Fruit fly (Drosophila melanogaster): ENCODE data around the gene fz3.

fz3 gene

DNA sequence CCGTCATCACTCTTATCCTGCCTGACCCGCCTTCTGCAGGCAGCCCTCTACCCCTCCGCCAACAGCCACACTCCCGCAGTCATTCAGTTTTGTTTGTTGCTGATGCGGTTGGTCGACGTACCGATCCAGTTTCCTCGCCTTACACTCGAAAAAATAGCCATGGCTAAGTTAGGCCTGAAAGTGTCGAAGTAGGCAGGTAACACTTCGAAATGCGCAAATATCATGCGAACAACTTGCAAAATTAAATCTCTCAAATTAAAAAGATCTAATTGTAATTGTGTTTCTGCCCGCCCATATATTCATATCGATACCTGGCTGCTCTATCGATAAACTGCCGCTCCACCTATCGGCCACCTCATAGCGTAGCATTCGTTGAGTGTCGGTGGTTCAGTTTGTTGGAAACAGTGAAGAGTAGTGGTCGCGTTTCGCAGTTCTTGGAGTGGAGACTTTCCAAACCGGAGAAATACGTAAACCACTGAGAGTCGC, at the start of gene fz3:
Gene fz3 (plus strand): TSS at position 307 of the 486 bp plus-strand sequence.
- TF ChIP-seq noc (tag; optimal IDR thresholded peaks at IDR 0.05) = no peak

DNA sequence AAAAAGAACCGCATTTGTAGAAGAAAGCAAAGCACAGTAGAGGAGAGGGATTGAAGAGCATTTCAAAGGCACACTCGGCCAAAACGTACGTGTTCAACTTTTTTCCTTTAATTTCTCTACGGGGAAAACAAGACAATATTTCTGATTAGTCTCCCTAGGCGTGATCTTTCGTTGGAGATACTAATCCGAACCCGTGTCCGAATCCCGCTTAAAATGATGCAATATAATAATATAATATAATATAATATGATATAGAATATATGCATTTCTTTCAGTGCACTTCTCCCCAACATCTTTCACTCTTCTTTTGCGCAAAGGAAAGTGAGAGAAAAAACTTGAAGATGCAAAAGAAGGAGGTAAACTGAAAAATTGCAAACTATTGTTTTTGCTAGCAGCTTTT, 45.2 kb upstream of the fz3 start:
- no peak for TF ChIP-seq noc (tag; optimal IDR thresholded peaks at IDR 0.05)

DNA sequence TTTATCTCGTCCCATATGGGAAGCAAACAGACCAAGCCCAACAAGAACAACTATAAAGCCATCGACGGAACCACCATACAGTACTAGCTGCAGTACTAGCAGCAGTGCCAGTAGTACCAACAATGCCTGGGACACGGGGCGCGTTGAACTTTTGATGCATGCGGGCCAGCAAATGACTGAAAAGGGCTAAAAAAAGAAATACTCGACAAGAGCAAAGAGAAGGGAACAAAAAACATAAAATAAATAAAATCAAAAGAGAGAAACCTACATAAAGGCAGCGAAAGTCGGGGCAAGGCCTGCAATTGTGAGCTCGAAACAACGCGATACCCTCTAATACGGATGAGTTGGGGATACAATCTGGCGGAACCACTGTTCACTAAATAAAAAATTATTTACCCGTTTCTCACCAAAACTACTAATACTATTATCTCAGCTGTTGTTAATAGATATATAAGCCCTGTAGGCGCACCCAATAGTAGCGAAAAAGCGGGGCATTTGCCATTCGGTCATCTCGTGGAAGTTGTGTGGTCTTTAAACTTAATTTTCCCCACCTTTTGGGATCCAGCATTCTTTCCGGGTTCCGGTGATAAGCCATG, 30.0 kb upstream of the fz3 start:
- no peak for TF ChIP-seq noc (tag; optimal IDR thresholded peaks at IDR 0.05)

DNA sequence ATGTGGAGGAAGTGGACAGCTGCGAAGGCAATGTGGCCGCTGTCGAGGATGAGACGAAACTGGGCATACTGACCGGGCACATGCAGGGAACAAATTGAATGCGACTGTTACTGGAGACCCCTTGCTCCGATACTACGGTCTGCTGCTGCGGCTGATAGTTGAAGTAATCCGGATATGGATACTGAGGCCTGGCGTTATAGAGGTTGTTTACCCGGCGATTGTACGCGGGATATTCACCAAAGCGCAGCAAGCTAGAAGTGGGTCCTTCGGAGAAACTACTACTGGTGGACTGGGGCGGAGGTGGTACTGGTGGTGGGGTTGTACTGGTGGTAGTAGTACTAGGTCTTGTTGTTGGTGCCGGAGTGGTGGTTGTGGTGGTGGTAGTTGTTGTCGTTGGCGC, 19.7 kb upstream of the fz3 start, which contains the start of gene CG5254:
Gene CG5254 (plus strand): TSS at position 301 of the 400 bp plus-strand sequence.
- TF ChIP-seq noc (tag; optimal IDR thresholded peaks at IDR 0.05) = no peak

DNA sequence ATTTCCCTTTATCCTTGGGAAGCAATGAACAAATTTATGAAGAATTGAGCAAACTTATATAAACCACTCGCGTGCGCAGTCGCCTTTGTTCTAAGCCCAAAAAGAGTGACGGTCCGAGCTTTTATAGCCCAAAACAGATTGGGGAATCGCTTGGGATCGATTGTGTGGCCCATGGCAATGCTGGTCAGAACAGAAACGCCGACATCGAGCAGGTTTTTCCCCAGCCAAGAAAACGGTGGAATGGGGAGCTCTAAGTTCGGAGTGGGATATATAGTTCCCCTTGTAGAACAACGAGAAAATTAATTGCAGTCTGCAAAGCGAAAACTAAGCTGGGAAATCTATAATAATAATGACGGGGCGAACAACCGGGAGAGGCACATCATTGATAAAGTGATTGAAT, 18.5 kb upstream of the fz3 start, which contains the start of gene CG13362:
Gene CG13362 (minus strand): TSS at position 101 of the 400 bp plus-strand sequence.
- TF ChIP-seq noc (tag; optimal IDR thresholded peaks at IDR 0.05) = no peak

DNA sequence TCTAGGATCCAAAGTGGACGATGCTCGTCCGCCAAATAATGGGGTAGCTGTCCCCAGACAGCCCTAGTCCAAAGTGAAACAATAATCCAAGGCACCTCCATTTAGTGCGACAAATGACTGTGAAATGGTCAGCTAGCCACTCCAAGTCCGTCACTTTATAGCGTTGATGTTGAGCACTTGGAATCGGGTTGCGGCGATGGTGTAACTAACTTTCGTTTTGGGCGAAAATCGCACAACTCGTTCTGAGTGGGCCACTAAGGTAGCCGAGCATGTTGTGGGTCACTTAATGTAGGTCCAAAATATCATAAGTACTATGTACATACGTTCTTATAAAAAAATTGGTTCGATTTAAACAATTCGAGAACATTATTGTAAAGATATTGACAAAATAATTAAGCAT, 16.2 kb upstream of the fz3 start, which contains the start of gene CG13361:
Gene CG13361 (minus strand): TSS at position 101 of the 400 bp plus-strand sequence.
- no peak for TF ChIP-seq noc (tag; optimal IDR thresholded peaks at IDR 0.05)

DNA sequence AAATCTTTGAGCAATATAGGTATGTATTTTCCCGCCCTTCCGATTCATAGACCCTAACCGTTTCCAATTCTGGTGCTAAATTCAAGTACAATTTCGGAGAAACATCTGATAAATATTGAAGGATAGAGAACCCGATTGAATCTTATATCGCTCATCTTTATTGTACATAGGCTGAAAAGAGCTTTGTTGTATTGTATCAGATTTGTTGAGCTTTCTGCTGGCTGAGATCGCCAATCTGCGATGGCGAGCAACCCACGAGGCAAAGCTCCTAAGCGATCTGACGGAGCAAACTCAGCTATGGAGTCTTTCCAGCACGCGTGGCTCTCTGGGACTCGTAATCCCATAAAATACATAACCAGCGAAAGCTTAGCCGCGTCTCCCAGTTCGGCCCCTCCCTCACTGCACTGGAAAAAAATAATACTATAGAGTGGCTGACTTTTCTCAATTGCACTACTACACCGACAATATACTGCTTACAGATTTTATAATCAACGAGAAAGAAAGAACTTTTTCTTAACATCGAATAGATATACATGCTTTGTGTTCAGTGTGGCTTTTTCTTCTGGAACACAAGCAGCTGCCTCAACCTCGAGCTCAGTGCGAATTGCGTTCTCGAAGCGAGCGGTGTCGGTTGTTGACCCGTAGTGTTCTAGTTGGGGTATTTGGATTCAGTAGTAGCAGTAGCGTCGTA, 14.0 kb upstream of the fz3 start:
- peak; percentile 89 for TF ChIP-seq noc (tag; optimal IDR thresholded peaks at IDR 0.05)

DNA sequence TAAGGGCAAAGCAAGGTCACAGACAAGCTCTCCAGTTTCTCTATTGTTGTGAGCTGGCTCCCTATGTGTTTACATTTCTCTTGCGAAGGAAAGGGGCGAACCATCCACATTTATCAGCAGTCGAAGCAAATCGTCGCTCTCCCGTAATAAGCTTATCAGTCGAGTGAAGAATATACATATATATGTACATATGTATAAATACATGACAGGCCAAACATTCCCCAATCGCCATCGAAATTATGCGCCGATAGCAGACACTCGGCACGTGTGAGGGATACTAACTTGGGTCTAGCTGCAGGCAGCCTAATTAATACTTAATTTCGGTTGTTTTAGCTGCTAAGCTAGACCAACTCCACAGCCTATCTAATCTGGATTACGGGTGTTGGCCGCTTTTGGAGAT, 12.9 kb upstream of the fz3 start:
- TF ChIP-seq noc (tag; optimal IDR thresholded peaks at IDR 0.05) = no peak

DNA sequence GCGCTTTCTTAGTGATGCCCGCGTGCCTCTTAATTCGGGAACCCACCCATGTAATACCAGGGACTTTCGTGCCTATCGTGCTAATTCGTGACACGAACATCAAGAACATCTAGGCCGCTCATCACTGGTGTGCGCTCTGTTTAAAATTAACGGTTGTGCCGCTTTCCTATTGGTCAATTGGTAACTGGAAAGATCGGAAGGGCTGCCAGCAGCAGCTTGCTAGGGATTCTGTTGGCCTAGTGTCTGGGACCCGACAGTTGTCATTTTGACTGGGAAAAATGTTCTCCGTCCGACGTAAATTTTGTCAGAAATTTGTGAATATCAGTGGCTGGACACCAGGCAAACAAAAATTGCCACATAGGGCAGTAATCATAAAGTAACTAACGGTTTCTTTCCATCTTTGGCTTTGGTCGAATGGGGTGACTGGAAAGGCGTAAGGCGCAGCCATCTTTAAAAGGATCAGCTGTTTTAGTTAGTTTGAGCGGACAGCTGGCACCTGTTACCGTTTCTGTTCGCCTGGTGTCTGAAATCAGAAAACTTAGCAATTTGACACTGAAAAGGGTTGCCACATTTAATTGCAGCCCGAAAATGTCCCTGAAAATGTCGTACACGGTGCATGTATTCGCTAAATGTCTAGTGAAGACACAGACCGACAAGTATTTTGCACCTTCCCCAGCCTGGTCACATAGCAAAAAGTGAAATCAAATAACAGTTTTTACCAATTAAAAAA, 10.7 kb upstream of the fz3 start, which contains the start of gene CG5273:
Gene CG5273 (plus strand): TSS at position 703 of the 730 bp plus-strand sequence.
- TF ChIP-seq noc (tag; optimal IDR thresholded peaks at IDR 0.05) = peak; percentile 12

DNA sequence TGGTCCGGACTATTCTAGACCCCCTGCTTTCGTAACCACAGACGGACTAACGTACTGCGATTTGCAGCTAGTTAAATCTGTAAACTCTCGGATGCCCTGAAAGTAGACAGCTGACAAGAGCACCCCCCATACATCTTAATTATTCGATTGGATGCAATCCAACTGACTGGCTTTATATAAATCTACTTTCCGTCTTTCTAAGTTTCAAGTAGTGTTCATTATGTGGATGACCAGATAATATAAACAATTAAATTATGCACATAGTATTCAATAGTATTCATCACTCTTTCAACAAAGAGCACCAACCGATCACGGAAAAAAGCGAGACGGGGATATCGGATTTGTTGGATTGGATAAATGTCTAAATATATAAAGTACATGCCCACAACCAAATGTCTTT, 7.7 kb upstream of the fz3 start:
- TF ChIP-seq noc (tag; optimal IDR thresholded peaks at IDR 0.05) = no peak

DNA sequence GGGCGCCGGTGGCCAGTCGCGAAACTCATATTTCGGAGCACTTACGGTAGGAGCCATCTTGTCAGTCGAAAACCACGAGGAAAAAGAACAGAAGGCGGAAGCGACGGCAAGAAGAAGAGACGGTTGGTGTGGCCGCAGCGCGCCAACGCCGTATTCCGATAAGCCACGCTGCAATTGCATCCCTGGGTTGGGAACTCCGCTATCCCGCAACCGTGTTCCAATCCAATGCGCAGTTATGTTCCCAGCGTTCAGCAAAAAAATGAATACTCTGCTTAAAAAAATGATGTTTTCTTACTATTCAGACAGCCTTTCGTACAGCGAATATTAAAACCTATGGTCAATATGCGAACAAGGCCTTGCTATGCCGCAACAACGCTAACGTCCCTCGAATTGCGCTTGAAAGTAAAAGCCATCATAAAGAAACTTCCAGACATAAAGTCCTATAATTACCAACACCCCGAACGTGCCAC, 4.7 kb upstream of the fz3 start, which contains the start of gene RpL22:
Gene RpL22 (minus strand): TSS at position 92 of the 470 bp plus-strand sequence.
- TF ChIP-seq noc (tag; optimal IDR thresholded peaks at IDR 0.05) = peak; percentile 68

DNA sequence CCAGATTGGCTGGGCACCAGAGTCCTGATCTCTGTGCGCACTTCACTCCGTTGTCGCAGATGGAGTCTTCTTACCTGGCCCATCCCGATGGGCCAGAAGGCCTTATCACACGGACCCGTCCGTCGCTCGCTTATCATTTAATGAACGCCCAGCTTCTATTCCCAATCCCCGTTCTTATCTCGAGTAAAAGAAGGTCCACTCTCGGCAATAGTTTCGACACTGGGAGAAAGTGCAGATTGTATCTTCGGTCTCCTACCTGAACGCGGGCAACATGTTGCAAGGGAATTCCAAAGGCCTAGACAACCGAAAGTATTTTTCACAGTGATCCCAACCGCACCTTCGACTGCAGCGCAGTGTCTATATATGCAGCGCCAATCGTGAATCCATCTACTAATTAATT, 3.7 kb upstream of the fz3 start:
- TF ChIP-seq noc (tag; optimal IDR thresholded peaks at IDR 0.05) = no peak

DNA sequence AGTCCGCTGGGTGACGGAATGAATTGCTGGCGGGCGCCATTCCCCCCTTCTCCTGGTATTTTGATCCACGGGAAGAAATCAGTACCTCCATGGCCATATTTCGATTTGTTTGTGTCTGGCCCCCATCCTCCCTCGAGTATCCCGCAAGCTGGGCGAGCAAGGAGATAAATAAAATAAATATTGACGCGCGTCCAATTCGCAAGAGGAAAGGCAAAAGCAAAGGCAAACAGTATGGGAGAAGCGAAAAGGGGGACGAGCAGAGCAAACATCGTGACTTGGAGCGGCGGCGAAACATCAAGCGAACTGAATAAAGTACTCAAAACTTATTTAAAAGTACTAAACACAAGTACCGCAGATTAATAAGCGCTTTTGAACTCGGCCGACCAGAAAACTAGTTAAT, 1.8 kb upstream of the fz3 start:
- peak; percentile 13 for TF ChIP-seq noc (tag; optimal IDR thresholded peaks at IDR 0.05)

DNA sequence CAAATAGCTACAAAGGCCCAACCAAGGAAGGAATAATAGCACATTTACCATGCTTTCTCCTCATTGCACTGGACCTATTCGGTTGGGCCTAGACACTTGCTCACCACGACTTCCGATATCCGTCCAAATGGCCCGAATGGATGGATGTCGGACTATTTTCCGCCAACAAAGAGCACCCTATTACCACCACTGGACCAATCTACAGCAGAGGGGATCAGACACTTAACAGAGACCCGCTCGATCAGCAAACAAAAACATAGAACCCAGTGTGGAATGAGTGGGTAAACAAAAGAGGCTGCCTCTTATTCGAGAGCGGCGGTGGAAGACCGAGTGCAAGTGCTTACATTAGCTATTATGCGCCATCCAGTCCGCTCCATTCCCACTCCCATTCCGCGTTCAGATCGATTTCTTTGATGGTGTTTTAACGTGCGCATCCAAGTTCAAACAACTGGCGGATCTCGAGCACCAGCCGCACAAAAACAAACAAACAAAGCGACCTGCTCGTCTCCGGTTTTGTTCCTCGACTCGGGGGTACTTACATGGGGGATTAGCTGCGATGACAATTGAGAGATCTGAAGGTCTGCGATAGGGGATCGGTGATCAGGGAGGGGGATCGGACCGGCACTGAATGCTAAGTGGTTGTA, 1.1 kb upstream of the fz3 start:
- TF ChIP-seq noc (tag; optimal IDR thresholded peaks at IDR 0.05) = no peak

DNA sequence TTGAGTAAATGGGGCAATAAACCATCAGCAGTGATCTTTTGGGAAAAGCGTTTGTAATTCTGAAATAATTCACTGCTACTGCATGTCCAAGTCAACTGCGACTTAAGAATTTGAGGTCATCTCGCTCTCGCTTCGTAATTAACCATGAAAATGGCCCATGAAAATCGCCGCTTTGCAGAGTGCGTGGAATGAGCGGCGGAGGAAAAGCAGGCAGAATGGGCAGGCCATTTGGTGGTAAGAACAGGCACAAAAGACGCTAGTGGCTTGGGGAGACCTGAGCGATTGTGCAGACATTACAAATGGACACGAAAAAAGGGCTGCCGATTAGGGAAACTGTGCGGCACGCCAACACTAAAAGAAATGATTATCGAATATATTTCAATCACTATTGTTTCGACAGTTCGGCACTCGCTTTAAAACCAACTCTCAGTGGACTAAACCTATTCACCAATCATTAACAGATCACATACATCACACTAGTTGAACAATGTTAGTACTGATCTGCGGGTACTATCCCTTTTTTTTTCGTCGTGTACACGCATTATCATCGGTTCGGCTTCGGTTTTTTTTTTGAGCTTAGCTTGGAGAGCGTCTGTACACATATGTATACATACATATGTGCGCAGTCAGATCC, 1.8 kb downstream of the fz3 start:
- no peak for TF ChIP-seq noc (tag; optimal IDR thresholded peaks at IDR 0.05)
